Worm (Caenorhabditis elegans) whole organism, midembryonic: ENCODE data around the gene srr-9.

ENCODE experiments used
- T22C8.4 ChIP-seq: fragments of 200-800 bp; sonication (Bioruptor generic); IDR thresholded peaks from 2 replicates; pipeline ENCODE4 v1.3.6; 2022; ENCODE audit warnings: missing genetic modification characterization, missing compliant biosample characterization
- cog-1 ChIP-seq: sonication (generic microtip); optimal IDR thresholded peaks from 2 replicates; lab custom pipeline; 2016; ENCODE audit warnings: missing genetic modification characterization, missing compliant biosample characterization
- flt-1 ChIP-seq: fragments of 200-800 bp; sonication (Bioruptor generic); IDR thresholded peaks from 2 replicates; pipeline ENCODE4 v1.3.6; 2022; ENCODE audit warnings: missing genetic modification characterization, missing compliant biosample characterization
- klf-2 ChIP-seq: fragments of 200-800 bp; sonication (Bioruptor generic); conservative IDR thresholded peaks from 2 replicates; pipeline ENCODE4 v1.3.6; 2022; ENCODE audit warnings: missing genetic modification reagents, missing genetic modification characterization, missing compliant biosample characterization
- med-1 ChIP-seq: sonication (generic microtip); optimal IDR thresholded peaks from 2 replicates; lab custom pipeline; 2017; ENCODE audit warnings: missing genetic modification characterization, mild to moderate bottlenecking, missing compliant biosample characterization, antibody characterized with exemption, missing genetic modification reagents; ENCODE audit not compliant: insufficient read depth
- ref-1 ChIP-seq: fragments of 200-800 bp; sonication (Bioruptor generic); conservative IDR thresholded peaks from 2 replicates; pipeline ENCODE4 v1.3.6; 2022; ENCODE audit warnings: missing genetic modification reagents, missing genetic modification characterization, missing compliant biosample characterization
- tab-1 ChIP-seq: fragments of 200-800 bp; sonication (Bioruptor generic); IDR thresholded peaks from 2 replicates; pipeline ENCODE4 v1.3.6; 2022; ENCODE audit warnings: missing genetic modification characterization, missing compliant biosample characterization
- ztf-23 ChIP-seq: fragments of 200-800 bp; sonication (Bioruptor generic); IDR thresholded peaks from 2 replicates; pipeline ENCODE4 v1.3.6; 2022; ENCODE audit warnings: missing genetic modification reagents, missing genetic modification characterization, missing compliant biosample characterization
- ztf-29 ChIP-seq: fragments of 200-800 bp; sonication (Bioruptor generic); IDR thresholded peaks from 2 replicates; pipeline ENCODE4 v1.3.6; 2022; ENCODE audit warnings: missing genetic modification reagents, missing genetic modification characterization, missing compliant biosample characterization

- TF ChIP-seq klf-2 (no peak), cog-1 (tag; lab: Kevin White, UChicago) (no peak), ztf-23 (GFP tag; lab: Robert Waterston, UW) (no peak), med-1 (GFP tag; lab: Kevin White, UChicago) (no peak), ztf-29 (GFP tag; lab: Robert Waterston, UW) (no peak), tab-1 (no peak), T22C8.4 (no peak), flt-1 (GFP tag; lab: Robert Waterston, UW) (no peak), ref-1 (GFP tag; lab: Robert Waterston, UW) (no peak)
Observed at ce11 chrV:7689888-7690287, 47.9 kb upstream of the srr-9 start, which contains the start of gene C12D5.9.
